Worm (Caenorhabditis elegans): ENCODE measurements around the gene C16C8.19.
"Not testable (repeated sequence)": the region's sequence is repeated elsewhere in the genome, so short reads cannot be mapped to it uniquely, and the experiment has no call there.

The C16C8.19 gene

ce11 chrII:3463097-3463496, 4.8 kb downstream of the C16C8.19 start, which contains the start of gene C16C8.9:
TSS of gene C16C8.9 (minus strand) at chrII:3463197.
- TF ChIP-seq elt-1 (tag; optimal IDR thresholded peaks at IDR 0.05) (no peak), gmeb-1 (tag; optimal IDR thresholded peaks at IDR 0.05) (no peak), blmp-1 (tag; optimal IDR thresholded peaks at IDR 0.05; ENCODE audit: insufficient read depth) (no peak), nhr-21 (tag; optimal IDR thresholded peaks at IDR 0.05) (no peak), aly-2 (tag; optimal IDR thresholded peaks at IDR 0.05) (no peak), skn-1 (tag; optimal IDR thresholded peaks at IDR 0.05) (no peak), nhr-237 (tag; optimal IDR thresholded peaks at IDR 0.05) (no peak), nhr-10 (tag; optimal IDR thresholded peaks at IDR 0.05) (no peak), elt-3 (tag; optimal IDR thresholded peaks at IDR 0.05) (no peak), mab-5 (tag; optimal IDR thresholded peaks at IDR 0.05) (no peak), alr-1 (tag; optimal IDR thresholded peaks at IDR 0.05) (no peak)

- TF ChIP-seq ceh-16, gmeb-1, snpc-4 (tag; optimal IDR thresholded peaks at IDR 0.05): not testable (repeated sequence)
Measured at ce11 chrII:3464580-3464979, 6.3 kb downstream of the C16C8.19 start, which contains the start of gene C16C8.10. TSS of gene C16C8.10 (minus strand) at chrII:3464680.

- TF ChIP-seq ceh-82 (tag; optimal IDR thresholded peaks at IDR 0.05) (no peak), unc-55 (GFP tag; optimal IDR thresholded peaks at IDR 0.05) (no peak), fos-1 (tag; optimal IDR thresholded peaks at IDR 0.05) (no peak), elt-3 (tag; optimal IDR thresholded peaks at IDR 0.05) (no peak), ceh-16 (tag; optimal IDR thresholded peaks at IDR 0.05) (no peak), crh-2 (tag; optimal IDR thresholded peaks at IDR 0.05) (no peak), peb-1 (tag; optimal IDR thresholded peaks at IDR 0.05) (no peak), unc-39 (tag; optimal IDR thresholded peaks at IDR 0.05) (no peak), unc-62 (GFP tag; optimal IDR thresholded peaks at IDR 0.05) (no peak), sem-4 (tag; optimal IDR thresholded peaks at IDR 0.05) (no peak), alr-1 (tag; optimal IDR thresholded peaks at IDR 0.05) (no peak), F13H6.1 (tag; optimal IDR thresholded peaks at IDR 0.05) (no peak), nhr-6 (tag; optimal IDR thresholded peaks at IDR 0.05) (no peak), zag-1 (tag; optimal IDR thresholded peaks at IDR 0.05) (no peak), nhr-11 (tag; optimal IDR thresholded peaks at IDR 0.05) (no peak), lin-39 (tag; optimal IDR thresholded peaks at IDR 0.05) (no peak), sma-9 (GFP tag; optimal IDR thresholded peaks at IDR 0.05) (no peak), sma-9 (tag; optimal IDR thresholded peaks at IDR 0.05) (no peak), aly-2 (tag; optimal IDR thresholded peaks at IDR 0.05) (no peak), ama-1 (optimal IDR thresholded peaks at IDR 0.05) (no peak)
Measured at ce11 chrII:3470549-3470948, 12.3 kb downstream of the C16C8.19 start, which contains the start of gene Y49F6B.20. TSS of gene Y49F6B.20 (minus strand) at chrII:3470649.

- TF ChIP-seq ztf-1 (GFP tag; conservative IDR thresholded peaks at IDR 0.05) (no peak), ceh-16 (tag; optimal IDR thresholded peaks at IDR 0.05) (no peak)
Measured at ce11 chrII:3471603-3472002, 13.3 kb downstream of the C16C8.19 start, which contains the start of gene Y49F6B.13. TSS of gene Y49F6B.13 (minus strand) at chrII:3471703.

ce11 chrII:3472316-3472715, 14.0 kb downstream of the C16C8.19 start, which contains the start of gene Y49F6B.12:
TSS of gene Y49F6B.12 (minus strand) at chrII:3472416.
- TF ChIP-seq F13H6.1 (tag; optimal IDR thresholded peaks at IDR 0.05) = no peak
- TF ChIP-seq ZK546.5 (tag; optimal IDR thresholded peaks at IDR 0.05) = no peak
- no peak for TF ChIP-seq unc-62 (GFP tag; optimal IDR thresholded peaks at IDR 0.05)
- TF ChIP-seq peb-1 (tag; optimal IDR thresholded peaks at IDR 0.05) = no peak
- no peak for TF ChIP-seq fos-1 (tag; optimal IDR thresholded peaks at IDR 0.05)
- TF ChIP-seq elt-1 (tag; optimal IDR thresholded peaks at IDR 0.05) = no peak
- no peak for TF ChIP-seq sma-9 (GFP tag; optimal IDR thresholded peaks at IDR 0.05)
- TF ChIP-seq sma-9 (tag; optimal IDR thresholded peaks at IDR 0.05) = no peak
- TF ChIP-seq lin-11 (tag; optimal IDR thresholded peaks at IDR 0.05) = no peak
- TF ChIP-seq ztf-4 (tag; optimal IDR thresholded peaks at IDR 0.05) = no peak
- no peak for TF ChIP-seq lin-39 (tag; optimal IDR thresholded peaks at IDR 0.05)
- TF ChIP-seq R02D3.7 (tag; optimal IDR thresholded peaks at IDR 0.05) = no peak
- no peak for TF ChIP-seq sma-3 (GFP tag; optimal IDR thresholded peaks at IDR 0.05)
- TF ChIP-seq aly-2 (tag; optimal IDR thresholded peaks at IDR 0.05) = no peak
- TF ChIP-seq lin-13 (GFP tag; optimal IDR thresholded peaks at IDR 0.05) = no peak
- TF ChIP-seq egl-27 (tag; optimal IDR thresholded peaks at IDR 0.05) = no peak
- no peak for TF ChIP-seq mdl-1 (tag; optimal IDR thresholded peaks at IDR 0.05)
- TF ChIP-seq nhr-12 (tag; optimal IDR thresholded peaks at IDR 0.05) = no peak
- TF ChIP-seq alr-1 (tag; optimal IDR thresholded peaks at IDR 0.05) = no peak

Measured in whole organism, L2 larva.